5 fruit fly cellular contexts compared by ENCODE assay signal in the genomic region with DNA sequence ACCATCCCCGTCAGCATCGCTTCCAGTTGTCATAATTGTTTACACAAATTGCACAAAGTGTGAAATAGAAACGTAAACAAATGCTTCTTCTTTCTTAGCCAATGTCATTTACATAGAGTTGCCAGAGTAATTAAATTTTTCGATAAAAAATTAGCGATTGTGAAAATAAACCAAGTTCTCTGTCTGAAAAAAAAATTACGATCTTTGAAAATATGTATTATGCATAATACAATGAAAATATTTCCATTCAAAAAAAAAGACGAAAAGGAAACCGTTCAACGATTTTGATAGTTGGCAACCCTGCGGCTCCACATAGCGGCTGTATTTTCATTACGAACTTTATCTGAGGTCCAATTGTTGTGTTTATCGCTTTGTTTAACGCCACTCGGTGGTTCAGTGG.
TF ChIP-seq lines count a peak whose summit lies in the region.

A gene (minus strand): TSS at position 105 of the 400 bp plus-strand sequence.
A gene (plus strand): TSS at position 309 of the 400 bp plus-strand sequence.

- TF ChIP-seq CTCF in whole organism, embryonic (GFP tag; optimal IDR thresholded peaks at IDR 0.05; lab: Kevin White, UChicago) = peak; percentile 49

TF ChIP-seq in whole organism, adult, 20 proteins besides CTCF, POLR2A, EP300 and RAD21 (continues in another document):
- TF ChIP-seq Crg-1 (GFP tag; optimal IDR thresholded peaks at IDR 0.05; lab: Kevin White, UChicago) = peak; percentile 78
- TF ChIP-seq bab1 (GFP tag; optimal IDR thresholded peaks at IDR 0.05; lab: Kevin White, UChicago) = peak; percentile 91
- peak; percentile 83 for TF ChIP-seq CG7045 (GFP tag; optimal IDR thresholded peaks at IDR 0.05; lab: Kevin White, UChicago)
- TF ChIP-seq cic (GFP tag; optimal IDR thresholded peaks at IDR 0.05; lab: Kevin White, UChicago) = peak; percentile 75
- peak; percentile 48 for TF ChIP-seq Clk (GFP tag; optimal IDR thresholded peaks at IDR 0.05; lab: Kevin White, UChicago)
- TF ChIP-seq CG33017 (tag; optimal IDR thresholded peaks at IDR 0.05; lab: Kevin White, UChicago) = peak; percentile 92
- peak; percentile 98 for TF ChIP-seq CG14711 (tag; optimal IDR thresholded peaks at IDR 0.05; lab: Kevin White, UChicago)
- no peak for TF ChIP-seq Hr96 (GFP tag; optimal IDR thresholded peaks at IDR 0.05; lab: Kevin White, UChicago)
- TF ChIP-seq CG12768 (GFP tag; optimal IDR thresholded peaks at IDR 0.05; lab: Kevin White, UChicago) = peak; percentile 86
- no peak for TF ChIP-seq CG5204 (GFP tag; optimal IDR thresholded peaks at IDR 0.05; lab: Kevin White, UChicago)
- TF ChIP-seq CG11617 (GFP tag; optimal IDR thresholded peaks at IDR 0.05; lab: Kevin White, UChicago) = peak; percentile 93
- TF ChIP-seq Mnt (GFP tag; optimal IDR thresholded peaks at IDR 0.05; lab: Kevin White, UChicago) = peak; percentile 78
- TF ChIP-seq pad (GFP tag; optimal IDR thresholded peaks at IDR 0.05; lab: Kevin White, UChicago) = peak; percentile 43
- peak; percentile 92 for TF ChIP-seq CG7101 (tag; optimal IDR thresholded peaks at IDR 0.05; lab: Kevin White, UChicago)
- TF ChIP-seq toe (GFP tag; optimal IDR thresholded peaks at IDR 0.05; lab: Kevin White, UChicago) = no peak
- TF ChIP-seq kay (GFP tag; lab: Kevin White, UChicago; ENCODE audit: borderline replicate concordance) = no peak
- TF ChIP-seq CG1620 (GFP tag; optimal IDR thresholded peaks at IDR 0.05; lab: Kevin White, UChicago) = peak; percentile 80

TF ChIP-seq in whole organism, embryonic, 481 proteins besides CTCF, POLR2A, EP300 and RAD21 (continues in another document):
- TF ChIP-seq CG11560 (tag; IDR thresholded peaks at IDR 0.05; lab: Robert Waterston, UW) (peak; percentile 82), nerfin-2 (GFP tag; IDR thresholded peaks at IDR 0.05; lab: Robert Waterston, UW; ENCODE audit: partially characterized antibody) (no peak), zfh2 (GFP tag; optimal IDR thresholded peaks at IDR 0.05; lab: Kevin White, UChicago) (peak; percentile 86), zen (tag; optimal IDR thresholded peaks at IDR 0.05; lab: Kevin White, UChicago) (peak; percentile 87), CG16779 (GFP tag; IDR thresholded peaks at IDR 0.05; lab: Robert Waterston, UW) (peak; percentile 89), H15 (GFP tag; IDR thresholded peaks at IDR 0.05; lab: Robert Waterston, UW) (peak; percentile 86), CG10431 (GFP tag; optimal IDR thresholded peaks at IDR 0.05; lab: Kevin White, UChicago) (peak; percentile 84), pfk (GFP tag; optimal IDR thresholded peaks at IDR 0.05; lab: Kevin White, UChicago) (no peak), sima (GFP tag; optimal IDR thresholded peaks at IDR 0.05; lab: Kevin White, UChicago) (peak; percentile 66), cas (GFP tag; IDR thresholded peaks at IDR 0.05; lab: Robert Waterston, UW) (peak; percentile 69; the same call in 1 of the 2 replicates), CG7786 (GFP tag; optimal IDR thresholded peaks at IDR 0.05; lab: Kevin White, UChicago) (peak; percentile 86), Pdp1 (GFP tag; optimal IDR thresholded peaks at IDR 0.05; lab: Kevin White, UChicago) (peak; percentile 88 to 89), CG11723 (GFP tag; optimal IDR thresholded peaks at IDR 0.05; lab: Kevin White, UChicago) (no peak), CG12391 (tag; optimal IDR thresholded peaks at IDR 0.05; lab: Kevin White, UChicago) (peak; percentile 95), CG6689 (GFP tag; IDR thresholded peaks at IDR 0.05; lab: Robert Waterston, UW) (peak; percentile 92), Aef1 (GFP tag; IDR thresholded peaks at IDR 0.05; lab: Robert Waterston, UW) (peak; percentile 85), h (optimal IDR thresholded peaks at IDR 0.05; lab: Kevin White, UChicago) (no peak)

TF ChIP-seq in whole organism, prepupa, 60 proteins besides CTCF, POLR2A, EP300 and RAD21 (continues in another document):
- TF ChIP-seq CG10631 (GFP tag; optimal IDR thresholded peaks at IDR 0.05; lab: Kevin White, UChicago) (peak; percentile 92), CG6808 (GFP tag; optimal IDR thresholded peaks at IDR 0.05; lab: Kevin White, UChicago) (no peak), Hr4 (GFP tag; optimal IDR thresholded peaks at IDR 0.05; lab: Kevin White, UChicago) (no peak), Hr38 (GFP tag; optimal IDR thresholded peaks at IDR 0.05; lab: Kevin White, UChicago) (peak; percentile 37), CG32006 (GFP tag; optimal IDR thresholded peaks at IDR 0.05; lab: Kevin White, UChicago) (no peak), CG8319 (GFP tag; optimal IDR thresholded peaks at IDR 0.05; lab: Kevin White, UChicago) (peak; percentile 85), CG6276 (GFP tag; optimal IDR thresholded peaks at IDR 0.05; lab: Kevin White, UChicago) (no peak), esn (GFP tag; optimal IDR thresholded peaks at IDR 0.05; lab: Kevin White, UChicago) (peak; percentile 95), eg (GFP tag; IDR thresholded peaks at IDR 0.05; lab: Robert Waterston, UW) (no peak; the same call in 1 of the 3 replicates), CG31627 (GFP tag; optimal IDR thresholded peaks at IDR 0.05; lab: Kevin White, UChicago) (peak; percentile 94), Sox102F (GFP tag; optimal IDR thresholded peaks at IDR 0.05; lab: Kevin White, UChicago) (no peak), CG4318 (GFP tag; optimal IDR thresholded peaks at IDR 0.05; lab: Kevin White, UChicago) (no peak), CG6792 (GFP tag; optimal IDR thresholded peaks at IDR 0.05; lab: Kevin White, UChicago) (peak; percentile 90), Ets21C (GFP tag; optimal IDR thresholded peaks at IDR 0.05; lab: Kevin White, UChicago) (no peak), Ets96B (tag; optimal IDR thresholded peaks at IDR 0.05; lab: Kevin White, UChicago) (peak; percentile 86), CG7368 (GFP tag; optimal IDR thresholded peaks at IDR 0.05; lab: Kevin White, UChicago) (no peak), Smox (GFP tag; optimal IDR thresholded peaks at IDR 0.05; lab: Kevin White, UChicago) (no peak), cyc (GFP tag; optimal IDR thresholded peaks at IDR 0.05; lab: Kevin White, UChicago) (peak; percentile 84)

TF ChIP-seq in whole organism, pupa, 21 proteins besides CTCF, POLR2A, EP300 and RAD21 (continues in another document):
- TF ChIP-seq CG34367 (tag; optimal IDR thresholded peaks at IDR 0.05; lab: Kevin White, UChicago) (peak; percentile 87), rn (GFP tag; IDR thresholded peaks at IDR 0.05; lab: Robert Waterston, UW) (peak; percentile 45; the same call in 1 of the 2 replicates), CG9948 (tag; optimal IDR thresholded peaks at IDR 0.05; lab: Kevin White, UChicago) (peak; percentile 81), Pif1A (GFP tag; optimal IDR thresholded peaks at IDR 0.05; lab: Kevin White, UChicago) (no peak), CG15710 (tag; optimal IDR thresholded peaks at IDR 0.05; lab: Kevin White, UChicago) (peak; percentile 86), CG14655 (GFP tag; optimal IDR thresholded peaks at IDR 0.05; lab: Kevin White, UChicago) (no peak), D1 (tag; optimal IDR thresholded peaks at IDR 0.05; lab: Kevin White, UChicago) (no peak), CG17806 (tag; optimal IDR thresholded peaks at IDR 0.05; lab: Kevin White, UChicago) (peak; percentile 87), CG8301 (tag; optimal IDR thresholded peaks at IDR 0.05; lab: Kevin White, UChicago) (no peak), Snoo (tag; optimal IDR thresholded peaks at IDR 0.05; lab: Kevin White, UChicago) (peak; percentile 85), CG32121 (GFP tag; IDR thresholded peaks at IDR 0.05; lab: Robert Waterston, UW) (peak; percentile 91), Pif1B (GFP tag; optimal IDR thresholded peaks at IDR 0.05; lab: Kevin White, UChicago) (no peak), CG8159 (tag; optimal IDR thresholded peaks at IDR 0.05; lab: Kevin White, UChicago) (peak; percentile 86), CG10348 (GFP tag; IDR thresholded peaks at IDR 0.05; lab: Robert Waterston, UW) (peak; percentile 57), Ets98B (GFP tag; IDR thresholded peaks at IDR 0.05; lab: Robert Waterston, UW) (peak; percentile 92), CG4496 (GFP tag; IDR thresholded peaks at IDR 0.05; lab: Robert Waterston, UW) (peak; percentile 95), CG12605 (GFP tag; IDR thresholded peaks at IDR 0.05; lab: Robert Waterston, UW) (peak; percentile 93), EcR (GFP tag; optimal IDR thresholded peaks at IDR 0.05; lab: Kevin White, UChicago) (peak; percentile 30), fd96Ca (GFP tag; IDR thresholded peaks at IDR 0.05; lab: Robert Waterston, UW) (peak; percentile 62; the same call in 2 of the 3 replicates), CG13204 (GFP tag; optimal IDR thresholded peaks at IDR 0.05; lab: Kevin White, UChicago) (no peak)

TF ChIP-seq in whole organism, wandering third instar larva, 38 proteins besides CTCF, POLR2A, EP300 and RAD21 (continues in another document):
- TF ChIP-seq psq (GFP tag; optimal IDR thresholded peaks at IDR 0.05; lab: Kevin White, UChicago) (peak; percentile 84), ey (GFP tag; optimal IDR thresholded peaks at IDR 0.05; lab: Kevin White, UChicago) (peak; percentile 91), Rel (GFP tag; optimal IDR thresholded peaks at IDR 0.05; lab: Kevin White, UChicago) (no peak), Rel (tag; optimal IDR thresholded peaks at IDR 0.05; lab: Kevin White, UChicago) (peak; percentile 80), dsf (GFP tag; optimal IDR thresholded peaks at IDR 0.05; lab: Kevin White, UChicago; ENCODE audit: borderline replicate concordance) (peak; percentile 90), Mio (GFP tag; optimal IDR thresholded peaks at IDR 0.05; lab: Kevin White, UChicago) (peak; percentile 41), sage (GFP tag; optimal IDR thresholded peaks at IDR 0.05; lab: Kevin White, UChicago) (no peak), N (GFP tag; optimal IDR thresholded peaks at IDR 0.05; lab: Kevin White, UChicago) (no peak), Hnf4 (GFP tag; optimal IDR thresholded peaks at IDR 0.05; lab: Kevin White, UChicago) (peak; percentile 94), lola (GFP tag; optimal IDR thresholded peaks at IDR 0.05; lab: Kevin White, UChicago) (no peak), OdsH (GFP tag; optimal IDR thresholded peaks at IDR 0.05; lab: Kevin White, UChicago) (peak; percentile 92), rgr (GFP tag; optimal IDR thresholded peaks at IDR 0.05; lab: Kevin White, UChicago) (peak; percentile 95), GATAd (GFP tag; optimal IDR thresholded peaks at IDR 0.05; lab: Kevin White, UChicago) (peak; percentile 64), foxo (GFP tag; optimal IDR thresholded peaks at IDR 0.05; lab: Kevin White, UChicago) (peak; percentile 70 to 90), CG32264 (GFP tag; optimal IDR thresholded peaks at IDR 0.05; lab: Kevin White, UChicago) (no peak), HLH106 (tag; optimal IDR thresholded peaks at IDR 0.05; lab: Kevin White, UChicago) (peak; percentile 87), CG9705 (GFP tag; optimal IDR thresholded peaks at IDR 0.05; lab: Kevin White, UChicago) (peak; percentile 77), Sp1 (GFP tag; optimal IDR thresholded peaks at IDR 0.05; lab: Kevin White, UChicago) (peak; percentile 90), brk (GFP tag; optimal IDR thresholded peaks at IDR 0.05; lab: Kevin White, UChicago) (no peak), pan (optimal IDR thresholded peaks at IDR 0.05; lab: Kevin White, UChicago) (no peak), sv (GFP tag; optimal IDR thresholded peaks at IDR 0.05; lab: Kevin White, UChicago) (peak; percentile 69), h (GFP tag; optimal IDR thresholded peaks at IDR 0.05; lab: Kevin White, UChicago) (peak; percentile 93)
